Worm (Caenorhabditis elegans): Measurements from ENCODE around the gene K08F4.12.

ce11 chrIV:10141930-10142505 lies 4.1 kb downstream of the K08F4.12 start, which contains the start of the genes gst-2, gst-4 and dhs-12:
- TF ChIP-seq ama-1 (optimal IDR thresholded peaks at IDR 0.05) (no peak), tra-4 (tag; optimal IDR thresholded peaks at IDR 0.05) (no peak), B0310.2 (tag; optimal IDR thresholded peaks at IDR 0.05) (no peak), tbx-37 (GFP tag; conservative IDR thresholded peaks at IDR 0.05) (no peak), aly-1 (tag; optimal IDR thresholded peaks at IDR 0.05) (no peak), hmg-4 (GFP tag; optimal IDR thresholded peaks at IDR 0.05) (no peak), ets-7 (tag; optimal IDR thresholded peaks at IDR 0.05) (no peak), flt-1 (GFP tag; IDR thresholded peaks at IDR 0.05) (no peak), sea-1 (GFP tag; conservative IDR thresholded peaks at IDR 0.05) (no peak), scrt-1 (GFP tag; IDR thresholded peaks at IDR 0.05) (no peak)

All from whole organism, early embryonic.